Worm (Caenorhabditis elegans): ENCODE results near the gene K09G1.1.

ce11 chrV:9628603-9629002, 45.3 kb downstream of the K09G1.1 start:
- TF ChIP-seq sdc-2 (tag; optimal IDR thresholded peaks at IDR 0.05): no peak
- no peak for TF ChIP-seq ceh-14 (tag; optimal IDR thresholded peaks at IDR 0.05)
- no peak for TF ChIP-seq ceh-9 (tag; optimal IDR thresholded peaks at IDR 0.05)
- no peak for TF ChIP-seq C38D4.7 (GFP tag; optimal IDR thresholded peaks at IDR 0.05)
- TF ChIP-seq ama-1 (optimal IDR thresholded peaks at IDR 0.05): no peak
- no peak for TF ChIP-seq odd-2 (tag; optimal IDR thresholded peaks at IDR 0.05)
- no peak for TF ChIP-seq fkh-6 (tag; optimal IDR thresholded peaks at IDR 0.05)

Measured in whole organism, late embryonic.